Worm (Caenorhabditis elegans) whole organism, L4 larva: ENCODE data around the gene mrps-11.

Source experiments
- F37D6.2 ChIP-seq: sonication (generic microtip); optimal IDR thresholded peaks from 2 replicates; lab custom pipeline; 2016; ENCODE audit warnings: mild to moderate bottlenecking, missing genetic modification characterization, missing compliant biosample characterization
- F44E2.7 ChIP-seq: fragments of 200-800 bp; sonication (Bioruptor generic); IDR thresholded peaks from 2 replicates; pipeline ENCODE4 v2.1.2; 2022; ENCODE audit warnings: missing genetic modification characterization, missing compliant biosample characterization
- T26A8.4 ChIP-seq: fragments of 200-800 bp; sonication (Bioruptor generic); IDR thresholded peaks from 2 replicates; pipeline ENCODE4 v1.3.6; 2022; ENCODE audit warnings: missing genetic modification characterization, missing compliant biosample characterization
- Y105C5A.15 ChIP-seq: fragments of 200-800 bp; sonication (Bioruptor generic); IDR thresholded peaks from 2 replicates; pipeline ENCODE4 v1.3.6; 2022; ENCODE audit warnings: missing genetic modification characterization, missing compliant biosample characterization
- ZK337.2 ChIP-seq: fragments of 200-800 bp; sonication (Bioruptor generic); IDR thresholded peaks from 2 replicates; pipeline ENCODE4 v1.3.6; 2022; ENCODE audit warnings: missing genetic modification reagents, missing genetic modification characterization, missing compliant biosample characterization
- daf-19 ChIP-seq: fragments of 200-800 bp; sonication (Bioruptor generic); conservative IDR thresholded peaks from 2 replicates; pipeline ENCODE4 v1.3.6; 2022; ENCODE audit warnings: missing genetic modification characterization, missing compliant biosample characterization
- daf-8 ChIP-seq: fragments of 200-800 bp; sonication (Bioruptor generic); IDR thresholded peaks from 2 replicates; pipeline ENCODE4 v1.3.6; 2022; ENCODE audit warnings: missing genetic modification characterization, missing compliant biosample characterization
- dve-1 ChIP-seq: sonication (generic microtip); optimal IDR thresholded peaks from 2 replicates; lab custom pipeline; 2017; ENCODE audit warnings: antibody characterized with exemption, mild to moderate bottlenecking, missing genetic modification characterization, missing compliant biosample characterization; ENCODE audit not compliant: insufficient read depth
- egl-27 ChIP-seq: sonication (generic microtip); optimal IDR thresholded peaks from 3 replicates; lab custom pipeline; 2017; ENCODE audit warnings: missing biosample characterization, missing genetic modification reagents, missing genetic modification characterization
- lir-3 ChIP-seq: sonication (generic microtip); optimal IDR thresholded peaks from 2 replicates; lab custom pipeline; 2016; ENCODE audit warnings: mild to moderate bottlenecking, missing genetic modification characterization, missing compliant biosample characterization
- lsy-2 ChIP-seq, 2 experiments: fragments of 150-350 bp in 1 of 2; sonication (generic microtip) in 1 of 2; optimal IDR thresholded peaks; 2 replicates each; lab custom pipeline; 2014 to 2017; ENCODE audit warnings: missing biosample characterization in 2 of 2, missing genetic modification characterization in 2 of 2
- nhr-28 ChIP-seq: fragments of 150-350 bp; optimal IDR thresholded peaks from 2 replicates; lab custom pipeline; 2014; ENCODE audit warnings: missing biosample characterization, missing genetic modification characterization
- nhr-41 ChIP-seq: fragments of 200-800 bp; sonication (Bioruptor generic); IDR thresholded peaks from 2 replicates; pipeline ENCODE4 v1.3.6; 2022; ENCODE audit warnings: missing genetic modification reagents, missing genetic modification characterization, missing compliant biosample characterization
- unc-130 ChIP-seq: sonication (generic microtip); optimal IDR thresholded peaks from 2 replicates; lab custom pipeline; 2016; ENCODE audit warnings: missing genetic modification reagents, missing genetic modification characterization, missing compliant biosample characterization

DNA sequence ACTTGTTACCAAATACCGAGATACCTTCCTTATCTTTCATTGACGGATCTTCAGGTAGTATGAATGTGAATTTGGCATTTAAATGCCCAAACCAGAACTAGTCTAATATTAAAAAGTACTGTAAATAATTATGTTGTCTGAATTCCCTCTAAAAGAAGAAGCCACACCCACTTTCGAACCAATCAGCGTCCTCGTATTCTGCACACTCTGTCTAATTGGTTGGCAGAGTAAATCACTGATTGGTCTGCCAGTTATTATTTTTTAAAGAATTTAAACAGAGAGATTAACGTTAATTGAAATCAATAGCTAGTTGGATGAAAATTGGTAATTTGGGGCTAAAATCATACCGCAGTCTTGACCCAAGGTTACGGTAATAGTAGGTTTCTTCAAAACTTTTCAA is 11.3 kb upstream of the mrps-11 start:
- no peak for TF ChIP-seq F37D6.2 (tag; lab: Kevin White, UChicago)
- TF ChIP-seq nhr-28 = no peak
- no peak for TF ChIP-seq egl-27 (tag; lab: Kevin White, UChicago)
- TF ChIP-seq unc-130 (GFP tag; lab: Kevin White, UChicago) = no peak
- no peak for TF ChIP-seq daf-19 (GFP tag; lab: Robert Waterston, UW)
- TF ChIP-seq lsy-2 (tag; optimal IDR thresholded peaks at IDR 0.05; lab: Kevin White, UChicago) = no peak
- TF ChIP-seq F44E2.7 (GFP tag; lab: Robert Waterston, UW) = no peak
- no peak for TF ChIP-seq lir-3 (tag; lab: Kevin White, UChicago)
- no peak for TF ChIP-seq T26A8.4
- TF ChIP-seq dve-1 (tag; lab: Kevin White, UChicago) = no peak
- TF ChIP-seq ZK337.2 (GFP tag; lab: Robert Waterston, UW) = no peak
- no peak for TF ChIP-seq Y105C5A.15 (GFP tag; lab: Robert Waterston, UW)
- no peak for TF ChIP-seq daf-8 (GFP tag; lab: Robert Waterston, UW)
- TF ChIP-seq nhr-41 = no peak
